Fruit fly (Drosophila melanogaster): ENCODE results near the gene Obp28a.

dm6 chr2L:7491902-7492301, 5.3 kb downstream of the Obp28a start:
- TF ChIP-seq CG4496 (GFP tag; IDR thresholded peaks at IDR 0.05) (peak; percentile 55; the same call in 1 of the 3 replicates), D1 (tag; optimal IDR thresholded peaks at IDR 0.05) (no peak), fd96Ca (GFP tag; IDR thresholded peaks at IDR 0.05) (0 out of 3 replicates have a peak, but pooled peaks have one; percentile 40), Pif1A (GFP tag; optimal IDR thresholded peaks at IDR 0.05) (no peak), CG34367 (tag; optimal IDR thresholded peaks at IDR 0.05) (no peak), CG32121 (GFP tag; IDR thresholded peaks at IDR 0.05) (peak; percentile 52), Snoo (tag; optimal IDR thresholded peaks at IDR 0.05) (no peak), CG14655 (GFP tag; optimal IDR thresholded peaks at IDR 0.05) (peak; percentile 24), gl (tag; optimal IDR thresholded peaks at IDR 0.05) (no peak), CG10348 (GFP tag; IDR thresholded peaks at IDR 0.05) (no peak)

Measured in whole organism, pupa.